Fruit fly (Drosophila melanogaster) whole organism, embryonic: Measurements from ENCODE around the gene CSN1b.

Source experiments
- pb ChIP-seq: fragments of 200-800 bp; sonication (Bioruptor generic); optimal IDR thresholded peaks from 3 replicates; lab custom pipeline; 2016; ENCODE audit warnings: missing biosample characterization, missing genetic modification characterization
- tap ChIP-seq: fragments of 200-800 bp; optimal IDR thresholded peaks from 3 replicates; lab custom pipeline; 2019; ENCODE audit warnings: missing biosample characterization, mild to moderate bottlenecking, missing genetic modification characterization, moderate library complexity

DNA sequence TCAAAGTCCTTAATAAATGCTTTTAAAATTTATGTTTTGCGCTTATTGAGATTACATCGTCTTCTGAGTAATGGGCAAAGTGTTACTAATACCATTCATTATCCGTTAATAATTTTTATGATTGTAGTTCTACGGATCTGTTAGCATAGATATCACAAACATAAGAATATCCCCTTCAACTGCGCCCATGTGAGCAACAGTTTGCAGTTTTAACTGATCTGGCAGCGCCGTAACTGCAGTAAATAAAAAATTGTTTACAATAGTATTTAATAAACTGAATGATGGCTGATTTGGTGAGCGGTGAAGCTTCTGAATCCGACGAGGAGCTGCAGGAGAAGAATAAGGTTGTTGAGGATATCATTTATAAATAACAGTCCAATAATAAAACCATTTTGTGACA, 34.7 kb downstream of the CSN1b start, which contains the start of gene Blos3:
- TF ChIP-seq pb (GFP tag; lab: Kevin White, UChicago) (no peak), tap (tag; lab: Kevin White, UChicago) (no peak)
